Worm (Caenorhabditis elegans) whole organism, late embryonic: Measurements from ENCODE around the gene Y49G5B.1.

Experiments
- hlh-15 ChIP-seq: sonication (generic microtip); optimal IDR thresholded peaks from 2 replicates; lab custom pipeline; 2016; ENCODE audit warnings: missing genetic modification characterization, missing compliant biosample characterization
- pha-4 ChIP-seq: fragments of 150-350 bp; optimal IDR thresholded peaks from 2 replicates; lab custom pipeline; 2018; ENCODE audit warnings: missing biosample characterization, missing genetic modification reagents, missing genetic modification characterization
- pqm-1 ChIP-seq: sonication (generic microtip); optimal IDR thresholded peaks from 2 replicates; lab custom pipeline; 2016; ENCODE audit warnings: missing genetic modification characterization, missing compliant biosample characterization
- unc-86 ChIP-seq: sonication (generic microtip); optimal IDR thresholded peaks from 2 replicates; lab custom pipeline; 2016; ENCODE audit warnings: missing genetic modification characterization, missing compliant biosample characterization

ce11 chrV:5203643-5204042, 19.5 kb upstream of the Y49G5B.1 start:
- TF ChIP-seq pqm-1 (tag; lab: Kevin White, UChicago), result no peak
- TF ChIP-seq pha-4 (tag; lab: Kevin White, UChicago), result no peak
- no peak for TF ChIP-seq unc-86 (tag; lab: Kevin White, UChicago)
- TF ChIP-seq hlh-15, result no peak
